Worm (Caenorhabditis elegans) whole organism, L4 larva: ENCODE measurements around the gene C08E8.5.

ENCODE experiments used
- ZK546.5 ChIP-seq, 2 experiments: sonication (generic microtip); optimal IDR thresholded peaks; 2 replicates each; lab custom pipeline; 2017; ENCODE audit warnings: missing biosample characterization in 2 of 2, missing genetic modification characterization in 2 of 2
- ama-1 ChIP-seq: fragments of 150-350 bp; optimal IDR thresholded peaks from 2 replicates; lab custom pipeline; 2014; ENCODE audit warnings: inconsistent platforms, mixed read lengths
- daf-19 ChIP-seq: fragments of 200-800 bp; sonication (Bioruptor generic); conservative IDR thresholded peaks from 2 replicates; pipeline ENCODE4 v1.3.6; 2022; ENCODE audit warnings: missing genetic modification characterization, missing compliant biosample characterization
- fos-1 ChIP-seq: fragments of 150-350 bp; optimal IDR thresholded peaks from 2 replicates; lab custom pipeline; 2014; ENCODE audit warnings: missing biosample characterization, missing genetic modification characterization
- lin-39 ChIP-seq: fragments of 150-350 bp; optimal IDR thresholded peaks from 2 replicates; lab custom pipeline; 2014; ENCODE audit warnings: missing biosample characterization, missing genetic modification reagents, missing genetic modification characterization
- mdl-1 ChIP-seq, 2 experiments: fragments of 150-350 bp in 1 of 2; sonication (generic microtip) in 1 of 2; optimal IDR thresholded peaks; 2 replicates each; lab custom pipeline; 2014 to 2017; ENCODE audit warnings: missing biosample characterization in 2 of 2, missing genetic modification characterization in 2 of 2
- mdt-29 ChIP-seq: fragments of 200-800 bp; sonication (Bioruptor generic); IDR thresholded peaks from 2 replicates; pipeline ENCODE4 v1.3.6; 2022; ENCODE audit warnings: missing genetic modification reagents, missing genetic modification characterization, missing compliant biosample characterization
- pqm-1 ChIP-seq: sonication (generic microtip); optimal IDR thresholded peaks from 2 replicates; lab custom pipeline; 2017; ENCODE audit warnings: missing biosample characterization, missing genetic modification characterization
- saeg-2 ChIP-seq: fragments of 200-800 bp; sonication (Bioruptor generic); IDR thresholded peaks from 2 replicates; pipeline ENCODE4 v1.3.6; 2022; ENCODE audit warnings: missing genetic modification reagents, missing genetic modification characterization, missing compliant biosample characterization
- snpc-4 ChIP-seq: fragments of 150-350 bp; optimal IDR thresholded peaks from 2 replicates; lab custom pipeline; 2014; ENCODE audit warnings: missing biosample characterization, missing genetic modification characterization
- spr-3 ChIP-seq: fragments of 200-800 bp; sonication (Bioruptor generic); optimal IDR thresholded peaks from 2 replicates; lab custom pipeline; 2018; ENCODE audit warnings: mild to moderate bottlenecking, missing genetic modification characterization, missing compliant biosample characterization
- zag-1 ChIP-seq: fragments of 150-350 bp; optimal IDR thresholded peaks from 2 replicates; lab custom pipeline; 2014; ENCODE audit warnings: missing biosample characterization, missing genetic modification characterization
- ztf-11 ChIP-seq: fragments of 150-350 bp; optimal IDR thresholded peaks from 2 replicates; lab custom pipeline; 2014; ENCODE audit warnings: missing biosample characterization, missing genetic modification characterization

DNA sequence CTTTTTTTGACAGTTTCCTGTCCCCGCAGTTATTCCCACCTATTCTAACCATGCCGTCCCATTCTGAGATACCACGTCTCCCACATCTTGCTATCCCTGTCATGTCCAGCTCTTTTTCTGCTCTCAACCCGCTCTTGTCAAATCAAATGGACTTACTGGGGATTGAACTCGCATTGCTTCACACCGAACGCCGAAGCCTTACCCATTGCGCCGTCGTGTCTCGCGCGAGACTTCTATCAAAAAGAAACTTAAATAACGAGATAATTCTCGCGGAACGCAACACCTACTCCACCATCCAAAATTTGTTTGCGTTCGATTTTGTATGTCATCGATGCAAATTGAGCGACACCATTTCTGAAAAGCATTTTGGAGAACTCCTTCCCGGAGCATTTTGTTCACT, 15.6 kb downstream of the C08E8.5 start:
- TF ChIP-seq lin-39 (tag; lab: Kevin White, UChicago) (no peak), daf-19 (GFP tag; lab: Robert Waterston, UW) (no peak), pqm-1 (tag; lab: Kevin White, UChicago) (no peak), ztf-11 (tag; lab: Kevin White, UChicago) (no peak), ZK546.5 (tag; optimal IDR thresholded peaks at IDR 0.05; lab: Kevin White, UChicago) (no peak), ama-1 (no peak), saeg-2 (GFP tag; lab: Robert Waterston, UW) (no peak), zag-1 (tag; lab: Kevin White, UChicago) (no peak), fos-1 (tag; lab: Kevin White, UChicago) (no peak), mdl-1 (tag; optimal IDR thresholded peaks at IDR 0.05; lab: Kevin White, UChicago) (no peak), snpc-4 (tag; lab: Kevin White, UChicago) (no peak), spr-3 (GFP tag; lab: Kevin White, UChicago) (no peak), mdt-29 (no peak)
